Worm (Caenorhabditis elegans) whole organism, L2 larva: ENCODE data around the gene wdfy-2.
A peak's percentile ranks its signal among the peaks of the same experiment; 100 is the strongest.

Source experiments
- C34F6.9 ChIP-seq: fragments of 150-350 bp; optimal IDR thresholded peaks from 2 replicates; lab custom pipeline; 2014; ENCODE audit warnings: missing biosample characterization, missing genetic modification characterization
- F13H6.1 ChIP-seq: sonication (generic microtip); optimal IDR thresholded peaks from 2 replicates; lab custom pipeline; 2016; ENCODE audit warnings: missing genetic modification characterization, missing compliant biosample characterization
- R02D3.7 ChIP-seq: fragments of 150-350 bp; optimal IDR thresholded peaks from 2 replicates; lab custom pipeline; 2014; ENCODE audit warnings: missing biosample characterization, missing genetic modification characterization
- Y55F3AM.14 ChIP-seq: fragments of 200-800 bp; sonication (Bioruptor generic); optimal IDR thresholded peaks from 2 replicates; lab custom pipeline; 2018; ENCODE audit warnings: mild to moderate bottlenecking, missing genetic modification characterization, missing compliant biosample characterization
- ZK546.5 ChIP-seq: sonication (generic microtip); optimal IDR thresholded peaks from 2 replicates; lab custom pipeline; 2017; ENCODE audit warnings: missing biosample characterization, missing genetic modification characterization
- alr-1 ChIP-seq: fragments of 150-350 bp; optimal IDR thresholded peaks from 2 replicates; lab custom pipeline; 2014; ENCODE audit warnings: missing biosample characterization, missing genetic modification characterization
- ama-1 ChIP-seq: fragments of 150-350 bp; optimal IDR thresholded peaks from 2 replicates; lab custom pipeline; 2018; ENCODE audit warnings: inconsistent platforms
- blmp-1 ChIP-seq: sonication (generic microtip); optimal IDR thresholded peaks from 2 replicates; lab custom pipeline; 2017; ENCODE audit warnings: missing genetic modification characterization, mild to moderate bottlenecking, missing compliant biosample characterization, antibody characterized with exemption, moderate library complexity; ENCODE audit not compliant: insufficient read depth
- ceh-16 ChIP-seq: fragments of 150-350 bp; optimal IDR thresholded peaks from 2 replicates; lab custom pipeline; 2014; ENCODE audit warnings: missing biosample characterization, missing genetic modification characterization
- ceh-82 ChIP-seq: fragments of 150-350 bp; optimal IDR thresholded peaks from 2 replicates; lab custom pipeline; 2014; ENCODE audit warnings: missing biosample characterization, missing genetic modification characterization
- crh-2 ChIP-seq: sonication (generic microtip); optimal IDR thresholded peaks from 2 replicates; lab custom pipeline; 2017; ENCODE audit warnings: missing biosample characterization, missing genetic modification characterization
- elt-1 ChIP-seq: fragments of 150-350 bp; optimal IDR thresholded peaks from 2 replicates; lab custom pipeline; 2014; ENCODE audit warnings: missing biosample characterization, missing genetic modification characterization
- fos-1 ChIP-seq: fragments of 150-350 bp; optimal IDR thresholded peaks from 2 replicates; lab custom pipeline; 2014; ENCODE audit warnings: missing biosample characterization, missing genetic modification characterization
- lin-11 ChIP-seq: fragments of 150-350 bp; sonication (generic microtip); optimal IDR thresholded peaks from 2 replicates; lab custom pipeline; 2014; ENCODE audit warnings: missing biosample characterization, missing genetic modification characterization, inconsistent platforms, mixed read lengths
- lin-13 ChIP-seq: fragments of 150-350 bp; optimal IDR thresholded peaks from 2 replicates; lab custom pipeline; 2014; ENCODE audit warnings: missing biosample characterization, missing genetic modification reagents, missing genetic modification characterization
- lin-39 ChIP-seq: fragments of 150-350 bp; optimal IDR thresholded peaks from 2 replicates; lab custom pipeline; 2014; ENCODE audit warnings: missing biosample characterization, missing genetic modification reagents, missing genetic modification characterization
- lsy-2 ChIP-seq, 2 experiments: fragments of 150-350 bp in 1 of 2; sonication (generic microtip) in 1 of 2; optimal IDR thresholded peaks; 2 replicates each; lab custom pipeline; 2014 to 2017; ENCODE audit warnings: missing biosample characterization in 2 of 2, missing genetic modification characterization in 2 of 2
- mab-5 ChIP-seq: fragments of 150-350 bp; optimal IDR thresholded peaks from 2 replicates; lab custom pipeline; 2014; ENCODE audit warnings: missing biosample characterization, missing genetic modification characterization
- nhr-129 ChIP-seq: fragments of 150-350 bp; optimal IDR thresholded peaks from 2 replicates; lab custom pipeline; 2014; ENCODE audit warnings: missing biosample characterization, missing genetic modification characterization
- nhr-21 ChIP-seq: fragments of 150-350 bp; optimal IDR thresholded peaks from 2 replicates; lab custom pipeline; 2014; ENCODE audit warnings: missing biosample characterization, missing genetic modification characterization
- nhr-237 ChIP-seq: fragments of 150-350 bp; optimal IDR thresholded peaks from 2 replicates; lab custom pipeline; 2014; ENCODE audit warnings: missing biosample characterization, missing genetic modification characterization
- nhr-25 ChIP-seq: fragments of 150-350 bp; sonication (generic microtip); optimal IDR thresholded peaks from 3 replicates; lab custom pipeline; 2014; ENCODE audit warnings: missing biosample characterization, missing genetic modification characterization
- sem-4 ChIP-seq: fragments of 150-350 bp; optimal IDR thresholded peaks from 2 replicates; lab custom pipeline; 2014; ENCODE audit warnings: missing biosample characterization, missing genetic modification reagents, missing genetic modification characterization
- skn-1 ChIP-seq: sonication (generic microtip); optimal IDR thresholded peaks from 2 replicates; lab custom pipeline; 2017; ENCODE audit warnings: missing biosample characterization, missing genetic modification characterization
- sma-3 ChIP-seq: sonication (generic microtip); optimal IDR thresholded peaks from 2 replicates; lab custom pipeline; 2016; ENCODE audit warnings: missing genetic modification reagents, missing genetic modification characterization, missing compliant biosample characterization
- sma-9 ChIP-seq, 2 experiments: fragments of 150-350 bp in 1 of 2; sonication (generic microtip) in 1 of 2; optimal IDR thresholded peaks; 2 replicates each; lab custom pipeline; 2014 to 2016; ENCODE audit warnings: missing genetic modification characterization in 2 of 2, mild to moderate bottlenecking in 1 of 2, missing biosample characterization in 1 of 2, missing compliant biosample characterization in 1 of 2, missing genetic modification reagents in 1 of 2, moderate library complexity in 1 of 2
- snpc-4 ChIP-seq: fragments of 150-350 bp; optimal IDR thresholded peaks from 2 replicates; lab custom pipeline; 2014; ENCODE audit warnings: missing biosample characterization, missing genetic modification characterization
- unc-55 ChIP-seq: fragments of 150-350 bp; sonication (generic microtip); optimal IDR thresholded peaks from 3 replicates; lab custom pipeline; 2014; ENCODE audit warnings: missing biosample characterization, missing genetic modification reagents, missing genetic modification characterization
- unc-62 ChIP-seq: fragments of 150-350 bp; optimal IDR thresholded peaks from 2 replicates; lab custom pipeline; 2014; ENCODE audit warnings: missing biosample characterization, missing genetic modification reagents, missing genetic modification characterization
- zag-1 ChIP-seq: fragments of 150-350 bp; optimal IDR thresholded peaks from 2 replicates; lab custom pipeline; 2014; ENCODE audit warnings: missing biosample characterization, missing genetic modification characterization
- ztf-11 ChIP-seq: sonication (generic microtip); optimal IDR thresholded peaks from 2 replicates; lab custom pipeline; 2017; ENCODE audit warnings: missing biosample characterization, missing genetic modification characterization
- ztf-4 ChIP-seq: fragments of 150-350 bp; optimal IDR thresholded peaks from 2 replicates; lab custom pipeline; 2014; ENCODE audit warnings: missing biosample characterization, missing genetic modification characterization

The wdfy-2 gene

ce11 chrII:9303545-9303944 lies 16.1 kb upstream of the wdfy-2 start:
- no peak for TF ChIP-seq F13H6.1 (tag; lab: Kevin White, UChicago)
- TF ChIP-seq ceh-82 (tag; lab: Kevin White, UChicago): no peak
- TF ChIP-seq nhr-237 (tag; lab: Kevin White, UChicago): no peak
- TF ChIP-seq unc-55: peak; percentile 9
- TF ChIP-seq, all 48 proteins: peak for 1

- TF ChIP-seq snpc-4 (tag; lab: Kevin White, UChicago): no peak
- no peak for TF ChIP-seq mab-5 (tag; lab: Kevin White, UChicago)
- no peak for TF ChIP-seq sma-3 (GFP tag; lab: Kevin White, UChicago)
- TF ChIP-seq fos-1 (tag; lab: Kevin White, UChicago): no peak
- TF ChIP-seq ztf-4 (tag; lab: Kevin White, UChicago): no peak
- TF ChIP-seq ztf-11 (tag; lab: Kevin White, UChicago): no peak
- no peak for TF ChIP-seq alr-1 (tag; lab: Kevin White, UChicago)
- no peak for TF ChIP-seq sma-9 (GFP tag; optimal IDR thresholded peaks at IDR 0.05; lab: Kevin White, UChicago)
- no peak for TF ChIP-seq sma-9 (tag; optimal IDR thresholded peaks at IDR 0.05; lab: Kevin White, UChicago)
- no peak for TF ChIP-seq crh-2 (tag; lab: Kevin White, UChicago)
- TF ChIP-seq lin-13 (GFP tag; lab: Kevin White, UChicago): no peak
- no peak for TF ChIP-seq elt-1 (tag; lab: Kevin White, UChicago)
- TF ChIP-seq Y55F3AM.14: no peak
- no peak for TF ChIP-seq nhr-129
- TF ChIP-seq ceh-16: no peak
- no peak for TF ChIP-seq skn-1 (tag; lab: Kevin White, UChicago)
- TF ChIP-seq nhr-21 (tag; lab: Kevin White, UChicago): no peak
These were observed 14.8 kb upstream of the wdfy-2 start for ce11 chrII:9304849-9305248.

- no peak for TF ChIP-seq blmp-1 (tag; lab: Kevin White, UChicago)
- no peak for TF ChIP-seq sma-3 (GFP tag; lab: Kevin White, UChicago)
- peak; percentile 48 for TF ChIP-seq unc-55
- peak in 1 of 2 experiments; percentile 15 for TF ChIP-seq lsy-2 (tag; optimal IDR thresholded peaks at IDR 0.05; lab: Kevin White, UChicago)
- TF ChIP-seq zag-1 (tag; lab: Kevin White, UChicago): no peak
- peak; percentile 32 for TF ChIP-seq sma-9 (GFP tag; optimal IDR thresholded peaks at IDR 0.05; lab: Kevin White, UChicago)
- no peak for TF ChIP-seq sma-9 (tag; optimal IDR thresholded peaks at IDR 0.05; lab: Kevin White, UChicago)
- TF ChIP-seq ama-1: no peak
These were observed 14.1 kb upstream of the wdfy-2 start for ce11 chrII:9305575-9305974.

ce11 chrII:9306835-9307234 lies 12.8 kb upstream of the wdfy-2 start:
- no peak for TF ChIP-seq ZK546.5 (tag; lab: Kevin White, UChicago)
- peak; percentile 79 for TF ChIP-seq lin-39 (tag; lab: Kevin White, UChicago)
- TF ChIP-seq lin-11 (tag; lab: Kevin White, UChicago): no peak
- TF ChIP-seq ama-1: no peak
- TF ChIP-seq C34F6.9: peak; percentile 56
- no peak for TF ChIP-seq nhr-25 (tag; lab: Kevin White, UChicago)
- TF ChIP-seq ztf-4 (tag; lab: Kevin White, UChicago): peak; percentile 23
- peak; percentile 50 for TF ChIP-seq sem-4 (tag; lab: Kevin White, UChicago)
- TF ChIP-seq fos-1 (tag; lab: Kevin White, UChicago): no peak
- no peak for TF ChIP-seq nhr-21 (tag; lab: Kevin White, UChicago)
- TF ChIP-seq nhr-129: peak; percentile 33
- peak; percentile 46 for TF ChIP-seq sma-9 (GFP tag; optimal IDR thresholded peaks at IDR 0.05; lab: Kevin White, UChicago)
- no peak for TF ChIP-seq sma-9 (tag; optimal IDR thresholded peaks at IDR 0.05; lab: Kevin White, UChicago)
- TF ChIP-seq zag-1 (tag; lab: Kevin White, UChicago): peak; percentile 50
- peak in 1 of 2 experiments; percentile 59 for TF ChIP-seq lsy-2 (tag; optimal IDR thresholded peaks at IDR 0.05; lab: Kevin White, UChicago)
- TF ChIP-seq unc-62 (GFP tag; lab: Kevin White, UChicago): peak; percentile 46
- TF ChIP-seq elt-1 (tag; lab: Kevin White, UChicago): no peak
- TF ChIP-seq mab-5 (tag; lab: Kevin White, UChicago): peak; percentile 93
- peak; percentile 57 for TF ChIP-seq F13H6.1 (tag; lab: Kevin White, UChicago)
- peak; percentile 2 for TF ChIP-seq unc-55
- TF ChIP-seq ceh-16: no peak

ce11 chrII:9308614-9309046 lies 11.0 kb upstream of the wdfy-2 start:
- TF ChIP-seq blmp-1 (tag; lab: Kevin White, UChicago) (no peak), R02D3.7 (tag; lab: Kevin White, UChicago) (no peak), mab-5 (tag; lab: Kevin White, UChicago) (peak; percentile 87), unc-62 (GFP tag; lab: Kevin White, UChicago) (no peak)
- TF ChIP-seq, all 48 proteins: peak for 1
